Worm (Caenorhabditis elegans) whole organism, late embryonic: ENCODE measurements around the gene C03B1.17.
A peak's percentile ranks its signal among the peaks of the same experiment; 100 is the strongest.

ENCODE experiments used
- C38D4.7 ChIP-seq: fragments of 200-800 bp; sonication (Bioruptor generic); optimal IDR thresholded peaks from 2 replicates; lab custom pipeline; 2018; ENCODE audit warnings: mild to moderate bottlenecking, missing genetic modification characterization, moderate library complexity, missing compliant biosample characterization
- F13H6.1 ChIP-seq: sonication (generic microtip); optimal IDR thresholded peaks from 2 replicates; lab custom pipeline; 2016; ENCODE audit warnings: missing genetic modification characterization, missing compliant biosample characterization
- K02D7.2 ChIP-seq: sonication (generic microtip); optimal IDR thresholded peaks from 2 replicates; lab custom pipeline; 2017; ENCODE audit warnings: mild to moderate bottlenecking, missing genetic modification characterization, missing compliant biosample characterization
- T23F11.4 ChIP-seq: fragments of 200-800 bp; sonication (Bioruptor generic); optimal IDR thresholded peaks from 2 replicates; lab custom pipeline; 2018; ENCODE audit warnings: mild to moderate bottlenecking, missing genetic modification characterization, missing compliant biosample characterization
- ama-1 ChIP-seq: fragments of 150-350 bp; optimal IDR thresholded peaks from 2 replicates; lab custom pipeline; 2014
- ceh-19 ChIP-seq: fragments of 200-800 bp; sonication (Bioruptor generic); optimal IDR thresholded peaks from 2 replicates; lab custom pipeline; 2018; ENCODE audit warnings: mild to moderate bottlenecking, missing genetic modification characterization, missing compliant biosample characterization
- ceh-24 ChIP-seq: sonication (generic microtip); optimal IDR thresholded peaks from 2 replicates; lab custom pipeline; 2016; ENCODE audit warnings: mild to moderate bottlenecking, missing genetic modification characterization, missing compliant biosample characterization
- ceh-30 ChIP-seq: fragments of 150-350 bp; optimal IDR thresholded peaks from 2 replicates; lab custom pipeline; 2014; ENCODE audit warnings: missing biosample characterization, missing genetic modification characterization
- ceh-48 ChIP-seq: sonication (generic microtip); optimal IDR thresholded peaks from 2 replicates; lab custom pipeline; 2016; ENCODE audit warnings: missing genetic modification characterization, inconsistent platforms, missing compliant biosample characterization
- ceh-6 ChIP-seq: fragments of 200-800 bp; sonication (Bioruptor generic); optimal IDR thresholded peaks from 2 replicates; lab custom pipeline; 2018; ENCODE audit warnings: mild to moderate bottlenecking, missing genetic modification characterization, missing compliant biosample characterization
- ceh-9 ChIP-seq: sonication (generic microtip); optimal IDR thresholded peaks from 2 replicates; lab custom pipeline; 2016; ENCODE audit warnings: mild to moderate bottlenecking, missing genetic modification characterization, inconsistent platforms, missing compliant biosample characterization
- che-1 ChIP-seq: sonication (generic microtip); optimal IDR thresholded peaks from 2 replicates; lab custom pipeline; 2016; ENCODE audit warnings: mild to moderate bottlenecking, missing genetic modification characterization, missing compliant biosample characterization
- dve-1 ChIP-seq: sonication (generic microtip); optimal IDR thresholded peaks from 2 replicates; lab custom pipeline; 2017; ENCODE audit warnings: antibody characterized with exemption, mild to moderate bottlenecking, missing genetic modification characterization, missing compliant biosample characterization
- elt-2 ChIP-seq: sonication (generic microtip); optimal IDR thresholded peaks from 2 replicates; lab custom pipeline; 2016; ENCODE audit warnings: missing genetic modification reagents, missing genetic modification characterization, missing compliant biosample characterization
- elt-4 ChIP-seq: sonication (generic microtip); optimal IDR thresholded peaks from 2 replicates; lab custom pipeline; 2016; ENCODE audit warnings: missing genetic modification characterization, missing compliant biosample characterization
- ets-4 ChIP-seq: sonication (generic microtip); optimal IDR thresholded peaks from 2 replicates; lab custom pipeline; 2016; ENCODE audit warnings: missing genetic modification characterization, missing compliant biosample characterization
- fax-1 ChIP-seq: sonication (generic microtip); optimal IDR thresholded peaks from 2 replicates; lab custom pipeline; 2016; ENCODE audit warnings: missing genotype, missing genetic modification characterization, missing compliant biosample characterization
- gmeb-2 ChIP-seq: sonication (generic microtip); optimal IDR thresholded peaks from 2 replicates; lab custom pipeline; 2016; ENCODE audit warnings: missing genetic modification characterization, inconsistent platforms, missing compliant biosample characterization
- hlh-15 ChIP-seq: sonication (generic microtip); optimal IDR thresholded peaks from 2 replicates; lab custom pipeline; 2016; ENCODE audit warnings: missing genetic modification characterization, missing compliant biosample characterization
- hlh-30 ChIP-seq: sonication (generic microtip); optimal IDR thresholded peaks from 2 replicates; lab custom pipeline; 2017; ENCODE audit warnings: antibody characterized with exemption, missing genetic modification characterization, missing compliant biosample characterization; ENCODE audit not compliant: insufficient read depth
- hlh-8 ChIP-seq: sonication (generic microtip); optimal IDR thresholded peaks from 2 replicates; lab custom pipeline; 2016; ENCODE audit warnings: missing genotype, missing genetic modification characterization, missing compliant biosample characterization
- lim-6 ChIP-seq: sonication (generic microtip); optimal IDR thresholded peaks from 2 replicates; lab custom pipeline; 2016; ENCODE audit warnings: missing genetic modification characterization, missing compliant biosample characterization
- lin-11 ChIP-seq: fragments of 200-800 bp; sonication (Bioruptor generic); optimal IDR thresholded peaks from 2 replicates; lab custom pipeline; 2018; ENCODE audit warnings: mild to moderate bottlenecking, missing genetic modification characterization, missing compliant biosample characterization
- madf-2 ChIP-seq: sonication (generic microtip); optimal IDR thresholded peaks from 2 replicates; lab custom pipeline; 2017; ENCODE audit warnings: missing genetic modification characterization, missing compliant biosample characterization
- mec-3 ChIP-seq: sonication (generic microtip); optimal IDR thresholded peaks from 2 replicates; lab custom pipeline; 2016; ENCODE audit warnings: borderline replicate concordance, missing genetic modification characterization, missing compliant biosample characterization
- nfya-1 ChIP-seq: sonication (generic microtip); optimal IDR thresholded peaks from 2 replicates; lab custom pipeline; 2017; ENCODE audit warnings: missing genetic modification characterization, mild to moderate bottlenecking, missing compliant biosample characterization, antibody characterized with exemption, moderate library complexity
- nhr-11 ChIP-seq: fragments of 150-350 bp; optimal IDR thresholded peaks from 2 replicates; lab custom pipeline; 2014; ENCODE audit warnings: missing biosample characterization, missing genetic modification characterization
- nhr-232 ChIP-seq: sonication (generic microtip); optimal IDR thresholded peaks from 2 replicates; lab custom pipeline; 2016; ENCODE audit warnings: missing genetic modification characterization, missing compliant biosample characterization
- pag-3 ChIP-seq: sonication (generic microtip); optimal IDR thresholded peaks from 2 replicates; lab custom pipeline; 2016; ENCODE audit warnings: missing compliant biosample characterization, missing genetic modification characterization, borderline replicate concordance
- pat-9 ChIP-seq: fragments of 200-800 bp; sonication (Bioruptor generic); optimal IDR thresholded peaks from 2 replicates; lab custom pipeline; 2018; ENCODE audit warnings: mild to moderate bottlenecking, missing genetic modification characterization, moderate library complexity, missing compliant biosample characterization
- pax-1 ChIP-seq: fragments of 150-350 bp; optimal IDR thresholded peaks from 2 replicates; lab custom pipeline; 2014; ENCODE audit warnings: missing biosample characterization, missing genetic modification characterization
- pha-2 ChIP-seq: sonication (generic microtip); optimal IDR thresholded peaks from 2 replicates; lab custom pipeline; 2017; ENCODE audit warnings: mild to moderate bottlenecking, missing genetic modification characterization, missing compliant biosample characterization
- pha-4 ChIP-seq: fragments of 150-350 bp; optimal IDR thresholded peaks from 2 replicates; lab custom pipeline; 2018; ENCODE audit warnings: missing biosample characterization, missing genetic modification reagents, missing genetic modification characterization
- pqm-1 ChIP-seq: sonication (generic microtip); optimal IDR thresholded peaks from 2 replicates; lab custom pipeline; 2016; ENCODE audit warnings: missing genetic modification characterization, missing compliant biosample characterization
- pros-1 ChIP-seq: fragments of 150-350 bp; optimal IDR thresholded peaks from 2 replicates; lab custom pipeline; 2014; ENCODE audit warnings: missing biosample characterization, missing genetic modification reagents, missing genetic modification characterization
- rnt-1 ChIP-seq: sonication (generic microtip); optimal IDR thresholded peaks from 2 replicates; lab custom pipeline; 2016; ENCODE audit warnings: missing genetic modification characterization, missing compliant biosample characterization
- sdc-2 ChIP-seq: sonication (generic microtip); optimal IDR thresholded peaks from 2 replicates; lab custom pipeline; 2016; ENCODE audit warnings: missing genotype, missing genetic modification characterization, missing compliant biosample characterization
- sox-4 ChIP-seq: sonication (generic microtip); optimal IDR thresholded peaks from 2 replicates; lab custom pipeline; 2017; ENCODE audit warnings: mild to moderate bottlenecking, missing genetic modification characterization, inconsistent platforms, missing compliant biosample characterization
- tbx-7 ChIP-seq: sonication (generic microtip); optimal IDR thresholded peaks from 2 replicates; lab custom pipeline; 2016; ENCODE audit warnings: missing genotype, missing genetic modification characterization, missing compliant biosample characterization
- unc-3 ChIP-seq, 2 experiments: fragments of 200-800 bp in 1 of 2; sonication (Bioruptor generic) in 1 of 2; sonication (generic microtip) in 1 of 2; conservative IDR thresholded peaks in 1 of 2; optimal IDR thresholded peaks in 1 of 2; 2 replicates each; pipeline versions ENCODE4 v1.3.6 to Lab custom; 2016 to 2022; ENCODE audit warnings: missing compliant biosample characterization in 2 of 2, missing genetic modification characterization in 2 of 2, missing genetic modification reagents in 1 of 2
- unc-55 ChIP-seq: sonication (generic microtip); optimal IDR thresholded peaks from 2 replicates; lab custom pipeline; 2017; ENCODE audit warnings: missing biosample characterization, missing genetic modification reagents, missing genetic modification characterization
- unc-86 ChIP-seq: sonication (generic microtip); optimal IDR thresholded peaks from 2 replicates; lab custom pipeline; 2016; ENCODE audit warnings: missing genetic modification characterization, missing compliant biosample characterization
- zip-5 ChIP-seq: sonication (generic microtip); optimal IDR thresholded peaks from 2 replicates; lab custom pipeline; 2016; ENCODE audit warnings: missing genetic modification characterization, missing compliant biosample characterization

The C03B1.17 gene

ce11 chrX:6365715-6366114 lies 7.7 kb upstream of the C03B1.17 start, which contains the start of gene C03B1.3:
Gene C03B1.3, plus strand, starts transcription at chrX:6366015.
- no peak for TF ChIP-seq nfya-1 (tag; lab: Kevin White, UChicago)
- TF ChIP-seq ceh-30 (tag; lab: Kevin White, UChicago), result no peak
- no peak for TF ChIP-seq pha-2 (tag; lab: Kevin White, UChicago)
- no peak for TF ChIP-seq pag-3 (tag; lab: Kevin White, UChicago)
- no peak for TF ChIP-seq unc-86
- no peak for TF ChIP-seq sdc-2
- TF ChIP-seq elt-2 (tag; lab: Kevin White, UChicago), result no peak
- no peak for TF ChIP-seq pat-9 (tag; lab: Kevin White, UChicago)
- TF ChIP-seq pqm-1 (tag; lab: Kevin White, UChicago), result no peak
- TF ChIP-seq hlh-30 (tag; lab: Kevin White, UChicago), result no peak

- no peak for TF ChIP-seq lim-6 (tag; lab: Kevin White, UChicago)
- TF ChIP-seq unc-86, result no peak
- TF ChIP-seq pha-4, result no peak
- no peak for TF ChIP-seq lin-11 (tag; lab: Kevin White, UChicago)
- no peak for TF ChIP-seq ceh-48 (tag; lab: Kevin White, UChicago)
- no peak for TF ChIP-seq pqm-1 (tag; lab: Kevin White, UChicago)
- no peak for TF ChIP-seq sox-4 (tag; lab: Kevin White, UChicago)
- TF ChIP-seq madf-2 (tag; lab: Kevin White, UChicago), result no peak
- TF ChIP-seq ets-4, result no peak
- TF ChIP-seq pax-1, result no peak
- no peak for TF ChIP-seq sdc-2
- no peak for TF ChIP-seq ceh-24 (tag; lab: Kevin White, UChicago)
- no peak for TF ChIP-seq ama-1 (lab: Kevin White, UChicago)
- TF ChIP-seq pros-1, result no peak
- TF ChIP-seq ceh-6 (GFP tag; lab: Kevin White, UChicago), result no peak
- no peak for TF ChIP-seq nfya-1 (tag; lab: Kevin White, UChicago)
- no peak for TF ChIP-seq pag-3 (tag; lab: Kevin White, UChicago)
- no peak for TF ChIP-seq fax-1
- TF ChIP-seq unc-3 (GFP tag; conservative IDR thresholded peaks at IDR 0.05; lab: Robert Waterston, UW), result no peak
- TF ChIP-seq unc-3 (tag; optimal IDR thresholded peaks at IDR 0.05; lab: Kevin White, UChicago), result no peak
- TF ChIP-seq hlh-8, result no peak
These were observed 3.7 kb upstream of the C03B1.17 start, which contains the start of gene C03B1.2 for ce11 chrX:6369717-6370116. Gene C03B1.2, plus strand, starts transcription at chrX:6370017.

- TF ChIP-seq hlh-15 (peak; percentile 47), sdc-2 (peak; percentile 70), C38D4.7 (peak; percentile 65), hlh-8 (peak; percentile 59), zip-5 (tag; lab: Kevin White, UChicago) (peak; percentile 49), che-1 (tag; lab: Kevin White, UChicago) (peak; percentile 80), sox-4 (tag; lab: Kevin White, UChicago) (peak; percentile 77), pax-1 (no peak), ceh-24 (tag; lab: Kevin White, UChicago) (peak; percentile 51), fax-1 (peak; percentile 61), nfya-1 (tag; lab: Kevin White, UChicago) (peak; percentile 33), mec-3 (no peak), nhr-232 (tag; lab: Kevin White, UChicago) (peak; percentile 45), elt-4 (tag; lab: Kevin White, UChicago) (no peak), ceh-9 (tag; lab: Kevin White, UChicago) (peak; percentile 42), gmeb-2 (tag; lab: Kevin White, UChicago) (peak; percentile 77), rnt-1 (tag; lab: Kevin White, UChicago) (peak; percentile 7), ceh-6 (GFP tag; lab: Kevin White, UChicago) (peak; percentile 70), K02D7.2 (tag; lab: Kevin White, UChicago) (peak; percentile 29), nhr-11 (tag; lab: Kevin White, UChicago) (no peak), elt-2 (tag; lab: Kevin White, UChicago) (peak; percentile 84), unc-86 (peak; percentile 62), lin-11 (tag; lab: Kevin White, UChicago) (peak; percentile 70), ets-4 (no peak), pha-4 (no peak), unc-55 (no peak), ceh-19 (GFP tag; lab: Kevin White, UChicago) (peak; percentile 72), T23F11.4 (peak; percentile 49), F13H6.1 (tag; lab: Kevin White, UChicago) (peak; percentile 17), pqm-1 (tag; lab: Kevin White, UChicago) (peak; percentile 28), madf-2 (tag; lab: Kevin White, UChicago) (peak; percentile 47), dve-1 (tag; lab: Kevin White, UChicago) (peak; percentile 26), hlh-30 (tag; lab: Kevin White, UChicago) (no peak), tbx-7 (tag; lab: Kevin White, UChicago) (no peak)
These were observed 2.0 kb upstream of the C03B1.17 start for ce11 chrX:6371192-6372116.
